Fruit fly (Drosophila melanogaster) whole organism, adult: ENCODE data around the gene Wbp2.

Experiments
- CG11617 ChIP-seq: fragments of 200-800 bp; sonication (Bioruptor generic); optimal IDR thresholded peaks from 2 replicates; lab custom pipeline; 2017; ENCODE audit warnings: mild to moderate bottlenecking, missing biosample characterization, missing genetic modification reagents, missing genetic modification characterization
- CG12768 ChIP-seq: fragments of 200-800 bp; sonication (Bioruptor generic); optimal IDR thresholded peaks from 2 replicates; lab custom pipeline; 2017; ENCODE audit warnings: missing biosample characterization, missing genetic modification characterization, mild to moderate bottlenecking, moderate library complexity, missing genetic modification reagents
- CG14711 ChIP-seq: fragments of 200-800 bp; sonication (Bioruptor generic); optimal IDR thresholded peaks from 2 replicates; lab custom pipeline; 2018; ENCODE audit warnings: missing biosample characterization, mild to moderate bottlenecking, missing genetic modification characterization, moderate library complexity
- CG1620 ChIP-seq: fragments of 200-800 bp; sonication (Bioruptor generic); optimal IDR thresholded peaks from 2 replicates; lab custom pipeline; 2016; ENCODE audit warnings: missing biosample characterization, missing genetic modification characterization
- CG33017 ChIP-seq: fragments of 200-800 bp; sonication (Bioruptor generic); optimal IDR thresholded peaks from 2 replicates; lab custom pipeline; 2018; ENCODE audit warnings: missing biosample characterization, mild to moderate bottlenecking, missing genetic modification characterization, moderate library complexity
- CG5204 ChIP-seq: fragments of 200-800 bp; sonication (Bioruptor generic); optimal IDR thresholded peaks from 2 replicates; lab custom pipeline; 2016; ENCODE audit warnings: missing biosample characterization, missing genetic modification characterization
- CG7101 ChIP-seq: fragments of 200-800 bp; sonication (Bioruptor generic); optimal IDR thresholded peaks from 2 replicates; lab custom pipeline; 2018; ENCODE audit warnings: missing biosample characterization, mild to moderate bottlenecking, missing genetic modification characterization, moderate library complexity
- Crg-1 ChIP-seq: fragments of 200-800 bp; sonication (Bioruptor generic); optimal IDR thresholded peaks from 2 replicates; lab custom pipeline; 2016; ENCODE audit warnings: missing biosample characterization, missing genetic modification characterization
- Hr96 ChIP-seq: fragments of 200-800 bp; sonication (Bioruptor generic); optimal IDR thresholded peaks from 2 replicates; lab custom pipeline; 2016; ENCODE audit warnings: missing biosample characterization, missing genetic modification characterization
- Mnt ChIP-seq: fragments of 200-800 bp; sonication (Bioruptor generic); optimal IDR thresholded peaks from 2 replicates; lab custom pipeline; 2016; ENCODE audit warnings: missing biosample characterization, mild to moderate bottlenecking, missing genetic modification characterization
- cic ChIP-seq: fragments of 200-800 bp; sonication (Bioruptor generic); optimal IDR thresholded peaks from 2 replicates; lab custom pipeline; 2017; ENCODE audit warnings: missing biosample characterization, mild to moderate bottlenecking, missing genetic modification characterization, moderate library complexity
- cnc ChIP-seq, 2 experiments: fragments of >200 bp; optimal IDR thresholded peaks; 2 replicates each; lab custom pipeline; 2017
- pad ChIP-seq: fragments of 200-800 bp; sonication (Bioruptor generic); optimal IDR thresholded peaks from 3 replicates; lab custom pipeline; 2017; ENCODE audit warnings: missing biosample characterization, missing genetic modification characterization, mild to moderate bottlenecking, moderate library complexity, missing genetic modification reagents
- tj ChIP-seq: fragments of 200-800 bp; sonication (Bioruptor generic); optimal IDR thresholded peaks from 3 replicates; lab custom pipeline; 2017; ENCODE audit warnings: missing biosample characterization, mild to moderate bottlenecking, missing genetic modification characterization, moderate library complexity

Wbp2 gene

DNA sequence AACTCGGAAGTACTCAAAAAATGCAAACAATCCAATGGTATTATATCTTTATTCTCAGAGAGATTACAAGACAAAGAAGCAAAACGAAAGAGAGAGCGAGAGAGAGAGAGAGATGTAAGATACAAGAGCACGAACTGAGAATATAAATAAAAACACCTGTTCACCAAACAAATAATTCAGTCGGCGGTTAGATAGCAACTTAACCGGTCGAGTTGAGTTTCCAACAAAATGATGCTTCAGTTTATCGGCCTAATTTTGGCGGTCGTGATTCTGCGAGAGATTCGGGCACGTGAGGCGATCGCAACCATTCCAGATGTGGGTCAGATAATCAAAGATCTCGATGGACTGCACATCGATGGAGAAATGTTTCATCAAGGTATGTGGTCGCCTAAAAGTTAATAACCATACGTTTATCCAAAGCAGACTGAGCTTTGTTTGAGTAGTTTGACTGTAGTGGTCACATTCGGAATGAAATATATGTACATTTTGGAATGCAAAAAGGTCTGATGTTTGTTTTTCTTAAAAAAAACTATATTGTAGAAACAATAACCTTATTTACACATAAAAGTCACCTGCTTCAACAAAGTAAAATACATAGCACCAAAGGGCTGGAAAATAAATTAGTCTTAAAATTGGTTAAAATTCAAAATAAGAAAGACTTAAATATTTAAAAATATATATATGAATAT lies 42.7 kb downstream of the Wbp2 start, which contains the start of gene CG14118:
TSS of gene CG14118 (plus strand) at position 174 of the 689 bp plus-strand sequence.
- TF ChIP-seq Crg-1 (GFP tag; lab: Kevin White, UChicago) (no peak), CG7101 (tag; lab: Kevin White, UChicago) (no peak), Hr96 (GFP tag; lab: Kevin White, UChicago) (no peak), CG14711 (tag; lab: Kevin White, UChicago) (no peak), CG33017 (no peak), tj (GFP tag; lab: Kevin White, UChicago) (no peak), CG1620 (GFP tag; lab: Kevin White, UChicago) (no peak), CG5204 (no peak), cnc (optimal IDR thresholded peaks at IDR 0.05; lab: Kevin White, UChicago) (no peak), CG12768 (GFP tag; lab: Kevin White, UChicago) (no peak), cic (no peak), pad (GFP tag; lab: Kevin White, UChicago) (no peak), CG11617 (GFP tag; lab: Kevin White, UChicago) (no peak), Mnt (GFP tag; lab: Kevin White, UChicago) (no peak)
